Worm (Caenorhabditis elegans): ENCODE measurements around the gene H17B01.2.

DNA sequence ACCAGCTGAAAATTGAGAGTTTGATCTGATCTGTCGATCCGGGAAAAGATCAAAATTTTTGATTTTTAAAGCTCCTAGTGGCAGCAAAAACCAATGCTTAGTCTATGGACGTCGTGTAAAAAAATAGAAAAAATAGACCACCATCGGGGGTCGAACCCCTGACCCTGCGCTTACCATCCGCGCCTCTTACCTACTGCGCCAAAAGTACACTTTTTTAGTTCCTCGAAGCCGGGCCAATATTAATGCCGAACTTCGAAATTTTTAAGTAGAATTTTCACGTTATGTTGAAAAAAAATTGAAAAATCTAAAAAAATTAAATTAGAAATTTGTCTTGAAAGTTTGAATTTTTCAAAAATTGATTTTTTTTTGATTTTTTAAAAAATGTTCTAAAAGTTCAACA lies 7.6 kb downstream of the H17B01.2 start:
- TF ChIP-seq nhr-77 (tag; optimal IDR thresholded peaks at IDR 0.05) (no peak), lin-15B (tag; optimal IDR thresholded peaks at IDR 0.05) (no peak), pqm-1 (tag; optimal IDR thresholded peaks at IDR 0.05) (no peak), skn-1 (tag; optimal IDR thresholded peaks at IDR 0.05) (no peak), tbx-2 (tag; optimal IDR thresholded peaks at IDR 0.05) (no peak), eor-1 (tag; optimal IDR thresholded peaks at IDR 0.05) (no peak), nhr-76 (tag; optimal IDR thresholded peaks at IDR 0.05) (no peak)

Data from whole organism, L3 larva.